Worm (Caenorhabditis elegans) whole organism, L4/young adult: ENCODE results near the gene acs-15.

Source experiments
- W03F9.2 ChIP-seq: fragments of 150-350 bp; optimal IDR thresholded peaks from 2 replicates; lab custom pipeline; 2014; ENCODE audit warnings: missing biosample characterization, missing genetic modification characterization
- dao-5 ChIP-seq: sonication (generic microtip); optimal IDR thresholded peaks from 2 replicates; lab custom pipeline; 2016; ENCODE audit warnings: missing genotype, missing genetic modification characterization, moderate library complexity, missing compliant biosample characterization
- him-1 ChIP-seq: sonication (generic microtip); optimal IDR thresholded peaks from 2 replicates; lab custom pipeline; 2016; ENCODE audit warnings: missing genotype, missing genetic modification reagents, missing genetic modification characterization, missing compliant biosample characterization

DNA sequence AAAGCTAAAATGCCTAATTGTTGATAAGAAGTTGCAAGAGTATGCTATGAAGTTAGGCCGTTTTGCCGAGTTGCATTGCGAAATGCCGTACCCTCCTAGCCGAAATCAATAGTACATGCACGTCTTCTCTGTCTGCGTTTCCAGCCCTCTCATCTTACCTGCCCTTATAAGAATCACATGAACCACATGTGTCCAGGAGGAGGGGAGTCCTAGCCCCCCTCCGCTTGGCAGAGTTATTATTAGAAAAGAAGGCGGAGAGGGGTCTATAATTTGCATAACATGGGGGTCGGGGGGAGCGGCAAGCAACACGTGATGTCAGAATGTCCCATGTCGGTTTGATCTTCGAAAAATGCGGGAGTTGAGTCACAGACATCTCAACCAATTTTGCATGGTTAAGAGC, 20.2 kb downstream of the acs-15 start:
- TF ChIP-seq him-1 (tag; lab: Kevin White, UChicago) (no peak), W03F9.2 (no peak), dao-5 (tag; lab: Kevin White, UChicago) (no peak)
